Worm (Caenorhabditis elegans): ENCODE data around the gene irld-17.

DNA sequence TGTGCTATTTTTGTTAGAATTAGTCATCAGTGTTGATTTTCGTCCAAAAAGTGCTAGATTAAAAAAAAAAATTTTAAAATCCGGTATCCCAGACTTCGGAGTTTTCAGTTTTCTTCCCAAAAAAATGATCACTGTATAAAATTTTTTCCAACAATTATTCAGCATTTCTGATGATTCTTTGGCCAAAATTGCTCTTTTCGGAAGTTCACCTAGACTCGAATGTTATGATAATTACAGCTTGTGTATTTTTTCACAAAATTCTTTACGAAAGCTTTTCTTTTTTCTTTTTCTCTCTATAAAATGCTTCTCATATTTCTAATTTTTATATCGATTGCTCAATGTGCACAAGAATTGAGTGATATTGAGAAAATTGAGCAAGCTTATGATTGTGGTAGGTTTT lies at the start of gene irld-17:
- no peak for TF ChIP-seq mdl-1 (tag; optimal IDR thresholded peaks at IDR 0.05)
- TF ChIP-seq irx-1 (tag; optimal IDR thresholded peaks at IDR 0.05), result no peak
- no peak for TF ChIP-seq skn-1 (tag; optimal IDR thresholded peaks at IDR 0.05)
- TF ChIP-seq mab-9 (GFP tag; IDR thresholded peaks at IDR 0.05), result no peak
- no peak for TF ChIP-seq fos-1 (tag; optimal IDR thresholded peaks at IDR 0.05)
- no peak for TF ChIP-seq lin-39 (tag; optimal IDR thresholded peaks at IDR 0.05)
- no peak for TF ChIP-seq unc-86 (tag; optimal IDR thresholded peaks at IDR 0.05)
- TF ChIP-seq nhr-237 (tag; optimal IDR thresholded peaks at IDR 0.05), result no peak
- TF ChIP-seq elt-3 (tag; optimal IDR thresholded peaks at IDR 0.05), result no peak
- no peak for TF ChIP-seq lin-35 (GFP tag; optimal IDR thresholded peaks at IDR 0.05)
- no peak for TF ChIP-seq ces-1 (GFP tag; optimal IDR thresholded peaks at IDR 0.05)
